Worm (Caenorhabditis elegans) whole organism, midembryonic: Measurements from ENCODE around the gene nspg-14.

ENCODE experiments used
- T22C8.4 ChIP-seq: fragments of 200-800 bp; sonication (Bioruptor generic); IDR thresholded peaks from 2 replicates; pipeline ENCODE4 v1.3.6; 2022; ENCODE audit warnings: missing genetic modification characterization, missing compliant biosample characterization
- klf-2 ChIP-seq: fragments of 200-800 bp; sonication (Bioruptor generic); conservative IDR thresholded peaks from 2 replicates; pipeline ENCODE4 v1.3.6; 2022; ENCODE audit warnings: missing genetic modification reagents, missing genetic modification characterization, missing compliant biosample characterization
- med-1 ChIP-seq: sonication (generic microtip); optimal IDR thresholded peaks from 2 replicates; lab custom pipeline; 2017; ENCODE audit warnings: missing genetic modification characterization, mild to moderate bottlenecking, missing compliant biosample characterization, antibody characterized with exemption, missing genetic modification reagents; ENCODE audit not compliant: insufficient read depth
- ref-1 ChIP-seq: fragments of 200-800 bp; sonication (Bioruptor generic); conservative IDR thresholded peaks from 2 replicates; pipeline ENCODE4 v1.3.6; 2022; ENCODE audit warnings: missing genetic modification reagents, missing genetic modification characterization, missing compliant biosample characterization
- ztf-29 ChIP-seq: fragments of 200-800 bp; sonication (Bioruptor generic); IDR thresholded peaks from 2 replicates; pipeline ENCODE4 v1.3.6; 2022; ENCODE audit warnings: missing genetic modification reagents, missing genetic modification characterization, missing compliant biosample characterization

DNA sequence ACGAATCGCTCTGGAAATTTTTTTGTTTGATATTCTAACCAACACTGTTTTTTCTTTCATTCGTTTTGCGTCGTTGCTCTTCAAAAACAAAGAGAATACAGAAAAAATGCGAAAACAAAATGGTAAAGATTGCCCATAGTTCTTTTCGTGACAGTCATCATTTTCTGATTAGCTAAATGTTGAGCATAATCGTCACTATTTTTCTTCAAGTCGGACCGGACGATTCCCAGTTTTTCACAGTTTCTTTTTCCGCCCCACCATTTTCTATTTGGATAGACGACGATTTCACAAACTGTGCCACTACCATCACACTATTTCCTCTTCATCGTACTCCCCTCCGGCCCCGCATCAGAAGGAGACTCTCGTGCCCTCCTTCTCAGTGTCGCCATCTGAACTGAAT, 10.7 kb downstream of the nspg-14 start:
- TF ChIP-seq med-1, result no peak
- no peak for TF ChIP-seq klf-2 (GFP tag; lab: Robert Waterston, UW)
- TF ChIP-seq T22C8.4, result no peak
- no peak for TF ChIP-seq ztf-29 (GFP tag; lab: Robert Waterston, UW)
- TF ChIP-seq ref-1 (GFP tag; lab: Robert Waterston, UW), result no peak
